Fruit fly (Drosophila melanogaster) whole organism, pupa: ENCODE results near the gene Fntb.

ENCODE experiments used
- CG14655 ChIP-seq: fragments of 200-800 bp; sonication (Bioruptor generic); optimal IDR thresholded peaks from 3 replicates; lab custom pipeline; 2017; ENCODE audit warnings: mild to moderate bottlenecking, missing biosample characterization, missing genetic modification reagents, missing genetic modification characterization
- CG32121 ChIP-seq: fragments of 200-800 bp; sonication (Bioruptor generic); IDR thresholded peaks from 2 replicates; pipeline ENCODE4 v1.3.6; 2022; ENCODE audit warnings: missing biosample characterization, missing genetic modification characterization
- CG34367 ChIP-seq: fragments of 200-800 bp; sonication (Bioruptor generic); optimal IDR thresholded peaks from 2 replicates; lab custom pipeline; 2018; ENCODE audit warnings: missing biosample characterization, mild to moderate bottlenecking, missing genetic modification characterization
- CG4496 ChIP-seq: fragments of 200-800 bp; sonication (Bioruptor generic); IDR thresholded peaks from 3 replicates; pipeline ENCODE4 v1.3.6; 2022; ENCODE audit warnings: missing biosample characterization, missing genetic modification characterization
- CG9948 ChIP-seq: fragments of 200-800 bp; sonication (Bioruptor generic); optimal IDR thresholded peaks from 2 replicates; lab custom pipeline; 2018; ENCODE audit warnings: missing biosample characterization, mild to moderate bottlenecking, missing genetic modification characterization, moderate library complexity
- EcR ChIP-seq: fragments of 200-800 bp; sonication (Bioruptor generic); optimal IDR thresholded peaks from 3 replicates; lab custom pipeline; 2019; ENCODE audit warnings: missing biosample characterization, missing genetic modification characterization, mild to moderate bottlenecking, moderate library complexity, missing genetic modification reagents
- Pif1B ChIP-seq: fragments of 200-800 bp; sonication (Bioruptor generic); optimal IDR thresholded peaks from 3 replicates; lab custom pipeline; 2016; ENCODE audit warnings: missing biosample characterization, missing genetic modification characterization

DNA sequence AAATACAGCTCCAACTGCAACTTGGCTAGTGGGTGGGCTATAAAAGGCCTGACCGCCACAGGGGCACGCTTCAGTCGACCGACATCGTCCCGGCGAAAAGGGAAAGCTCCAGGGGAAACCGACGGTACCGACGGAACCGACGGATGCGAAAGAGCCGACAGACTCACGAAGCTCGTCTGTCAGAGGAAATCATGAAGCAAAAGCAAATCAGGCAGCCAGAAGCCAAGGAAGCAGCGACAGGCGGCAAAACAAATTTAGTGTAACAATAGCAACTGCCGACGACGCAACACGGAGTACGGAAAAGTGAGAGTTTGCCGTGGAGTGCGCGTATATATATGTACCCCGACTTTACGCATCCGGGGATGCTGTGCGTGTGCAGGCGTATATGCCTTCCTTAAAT, 44.2 kb downstream of the Fntb start, which contains the start of gene Gyc89Db:
- TF ChIP-seq CG9948 (no peak), EcR (GFP tag; lab: Kevin White, UChicago) (no peak), CG34367 (tag; lab: Kevin White, UChicago) (no peak), CG32121 (GFP tag; lab: Robert Waterston, UW) (no peak), CG14655 (GFP tag; lab: Kevin White, UChicago) (no peak), CG4496 (GFP tag; lab: Robert Waterston, UW) (no peak), Pif1B (GFP tag; lab: Kevin White, UChicago) (no peak)
